Fruit fly (Drosophila melanogaster) whole organism, wandering third instar larva: ENCODE results near the gene me31B.
A peak's percentile ranks its signal among the peaks of the same experiment; 100 is the strongest.

Experiments
- Abd-B ChIP-seq: fragments of >200 bp; optimal IDR thresholded peaks from 2 replicates; lab custom pipeline; 2017; ENCODE audit warnings: missing biosample characterization, missing genetic modification characterization
- CG32264 ChIP-seq: fragments of 200-800 bp; sonication (Bioruptor generic); optimal IDR thresholded peaks from 2 replicates; lab custom pipeline; 2016; ENCODE audit warnings: missing biosample characterization, missing genetic modification characterization
- Mio ChIP-seq: sonication (Bioruptor generic); optimal IDR thresholded peaks from 2 replicates; lab custom pipeline; 2016; ENCODE audit warnings: missing biosample characterization, missing genetic modification characterization
- Myc ChIP-seq: fragments of >200 bp; optimal IDR thresholded peaks from 2 replicates; lab custom pipeline; 2017
- Sp1 ChIP-seq: fragments of 200-800 bp; sonication (Bioruptor generic); optimal IDR thresholded peaks from 3 replicates; lab custom pipeline; 2019; ENCODE audit warnings: missing biosample characterization, mild to moderate bottlenecking, missing genetic modification characterization, moderate library complexity
- brk ChIP-seq: fragments of 200-800 bp; sonication (Bioruptor generic); optimal IDR thresholded peaks from 2 replicates; lab custom pipeline; 2016; ENCODE audit warnings: missing biosample characterization, mild to moderate bottlenecking, missing genetic modification characterization
- pan ChIP-seq: fragments of >200 bp; optimal IDR thresholded peaks from 2 replicates; lab custom pipeline; 2017
- psq ChIP-seq: fragments of 200-800 bp; sonication (Bioruptor generic); optimal IDR thresholded peaks from 3 replicates; lab custom pipeline; 2017; ENCODE audit warnings: missing biosample characterization, mild to moderate bottlenecking, missing genetic modification characterization, moderate library complexity
- tai ChIP-seq: sonication (Bioruptor generic); optimal IDR thresholded peaks from 2 replicates; lab custom pipeline; 2016; ENCODE audit warnings: missing biosample characterization, missing genetic modification characterization

DNA sequence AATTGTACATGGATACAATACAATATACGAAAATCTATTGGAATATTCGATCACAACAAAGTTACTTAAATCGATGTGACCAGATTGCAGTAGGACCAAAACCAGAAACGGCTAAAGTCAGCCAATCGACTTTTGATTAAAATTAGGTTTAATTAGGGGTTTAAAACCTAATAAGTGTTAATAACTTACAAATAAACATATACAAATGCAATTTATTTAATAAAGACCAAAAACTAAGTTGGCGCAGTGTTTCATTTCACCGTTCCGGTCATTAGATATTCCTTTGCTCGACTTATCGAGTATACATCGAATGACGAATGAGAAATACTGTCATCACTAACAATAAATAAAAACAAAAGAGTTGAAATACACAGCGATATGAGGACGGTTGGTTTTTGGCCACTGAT lies 11.3 kb downstream of the me31B start, which contains the start of the genes bsk and CG31717:
- TF ChIP-seq CG32264 (GFP tag; lab: Kevin White, UChicago), result no peak
- TF ChIP-seq pan (lab: Kevin White, UChicago), result no peak
- TF ChIP-seq Myc (lab: Kevin White, UChicago), result no peak
- TF ChIP-seq tai (GFP tag; lab: Kevin White, UChicago), result peak; percentile 60
- no peak for TF ChIP-seq Abd-B
- TF ChIP-seq psq (GFP tag; lab: Kevin White, UChicago), result no peak
- TF ChIP-seq Mio (GFP tag; lab: Kevin White, UChicago), result no peak
- TF ChIP-seq Sp1 (GFP tag; lab: Kevin White, UChicago), result no peak
- TF ChIP-seq brk (GFP tag; lab: Kevin White, UChicago), result no peak
